Fruit fly (Drosophila melanogaster) whole organism, embryonic: ENCODE measurements around the gene CG4770.
A peak's percentile ranks its signal among the peaks of the same experiment; 100 is the strongest.

Source experiments
- Atf6 ChIP-seq: fragments of 200-800 bp; sonication (Bioruptor generic); IDR thresholded peaks from 2 replicates; pipeline ENCODE4 v1.3.6; 2022; ENCODE audit warnings: missing biosample characterization, missing genetic modification characterization
- BEAF-32 ChIP-seq: fragments of 200-800 bp; sonication (Bioruptor generic); optimal IDR thresholded peaks from 3 replicates; lab custom pipeline; 2017; ENCODE audit warnings: missing biosample characterization, missing genetic modification characterization, mild to moderate bottlenecking, moderate library complexity, missing genetic modification reagents
- CG10654 ChIP-seq: fragments of 200-800 bp; sonication (Bioruptor generic); optimal IDR thresholded peaks from 2 replicates; lab custom pipeline; 2016; ENCODE audit warnings: missing biosample characterization, missing genetic modification characterization
- CG10959 ChIP-seq: fragments of 200-800 bp; sonication (Bioruptor generic); IDR thresholded peaks from 2 replicates; pipeline ENCODE4 v1.3.6; 2022; ENCODE audit warnings: missing biosample characterization, missing genetic modification characterization
- CG10979 ChIP-seq: fragments of 200-800 bp; sonication (Bioruptor generic); optimal IDR thresholded peaks from 2 replicates; lab custom pipeline; 2018; ENCODE audit warnings: missing biosample characterization, mild to moderate bottlenecking, missing genetic modification characterization, moderate library complexity
- CG11247 ChIP-seq: fragments of 200-800 bp; sonication (Bioruptor generic); IDR thresholded peaks from 2 replicates; pipeline ENCODE4 v1.3.6; 2022; ENCODE audit warnings: missing biosample characterization, missing genetic modification characterization
- CG12942 ChIP-seq: fragments of 200-800 bp; sonication (Bioruptor generic); optimal IDR thresholded peaks from 3 replicates; lab custom pipeline; 2016; ENCODE audit warnings: missing biosample characterization, missing genetic modification characterization
- CG14667 ChIP-seq: fragments of 200-800 bp; sonication (Bioruptor generic); IDR thresholded peaks from 2 replicates; pipeline ENCODE4 v1.3.6; 2022; ENCODE audit warnings: missing biosample characterization, missing genetic modification characterization
- CG14965 ChIP-seq: fragments of 200-800 bp; sonication (Bioruptor generic); optimal IDR thresholded peaks from 2 replicates; lab custom pipeline; 2016; ENCODE audit warnings: missing biosample characterization, missing genetic modification characterization, borderline replicate concordance
- CG17359 ChIP-seq: fragments of 200-800 bp; sonication (Bioruptor generic); optimal IDR thresholded peaks from 3 replicates; lab custom pipeline; 2018; ENCODE audit warnings: missing biosample characterization, mild to moderate bottlenecking, missing genetic modification characterization, moderate library complexity
- CG2875 ChIP-seq: fragments of 200-800 bp; sonication (Bioruptor generic); optimal IDR thresholded peaks from 2 replicates; lab custom pipeline; 2017; ENCODE audit warnings: missing biosample characterization, mild to moderate bottlenecking, missing genetic modification characterization, missing genetic modification reagents
- CG2889 ChIP-seq: fragments of 200-800 bp; sonication (Bioruptor generic); IDR thresholded peaks from 3 replicates; pipeline ENCODE4 v1.3.6; 2022; ENCODE audit warnings: missing biosample characterization, missing genetic modification characterization
- CG30431 ChIP-seq: fragments of 200-800 bp; sonication (Bioruptor generic); optimal IDR thresholded peaks from 2 replicates; lab custom pipeline; 2017; ENCODE audit warnings: missing biosample characterization, missing genetic modification characterization
- CG3065 ChIP-seq: fragments of 200-800 bp; sonication (Bioruptor generic); optimal IDR thresholded peaks from 2 replicates; lab custom pipeline; 2016; ENCODE audit warnings: missing biosample characterization, missing genetic modification characterization
- CG31365 ChIP-seq: fragments of 200-800 bp; sonication (Bioruptor generic); optimal IDR thresholded peaks from 2 replicates; lab custom pipeline; 2018; ENCODE audit warnings: missing biosample characterization, mild to moderate bottlenecking, missing genetic modification characterization
- CG34422 ChIP-seq: fragments of 200-800 bp; sonication (Bioruptor generic); IDR thresholded peaks from 3 replicates; pipeline ENCODE4 v1.3.6; 2022; ENCODE audit warnings: missing biosample characterization, missing genetic modification characterization
- CG3838 ChIP-seq: fragments of 200-800 bp; sonication (Bioruptor generic); optimal IDR thresholded peaks from 3 replicates; lab custom pipeline; 2016; ENCODE audit warnings: missing biosample characterization, missing genetic modification characterization
- CG4404 ChIP-seq: fragments of 200-800 bp; sonication (Bioruptor generic); IDR thresholded peaks from 2 replicates; pipeline ENCODE4 v1.3.6; 2022; ENCODE audit warnings: missing biosample characterization, missing genetic modification characterization
- CG7556 ChIP-seq: fragments of 200-800 bp; sonication (Bioruptor generic); optimal IDR thresholded peaks from 2 replicates; lab custom pipeline; 2017; ENCODE audit warnings: missing biosample characterization, mild to moderate bottlenecking, missing genetic modification characterization
- CG7786 ChIP-seq: fragments of 200-800 bp; sonication (Bioruptor generic); optimal IDR thresholded peaks from 2 replicates; lab custom pipeline; 2016; ENCODE audit warnings: missing biosample characterization, missing genetic modification characterization
- CG7839 ChIP-seq: fragments of 200-800 bp; sonication (Bioruptor generic); optimal IDR thresholded peaks from 3 replicates; lab custom pipeline; 2018; ENCODE audit warnings: missing biosample characterization, mild to moderate bottlenecking, missing genetic modification characterization, moderate library complexity
- CHES-1-like ChIP-seq: fragments of 200-800 bp; sonication (Bioruptor generic); optimal IDR thresholded peaks from 2 replicates; lab custom pipeline; 2016; ENCODE audit warnings: missing biosample characterization, missing genetic modification characterization
- Dll ChIP-seq: fragments of 200-800 bp; sonication (Bioruptor generic); IDR thresholded peaks from 4 replicates; pipeline ENCODE4 v1.3.6; 2022; ENCODE audit warnings: missing biosample characterization, missing genetic modification characterization; ENCODE audit not compliant: partially characterized antibody
- Dref ChIP-seq: fragments of 200-800 bp; sonication (Bioruptor generic); IDR thresholded peaks from 2 replicates; pipeline ENCODE4 v1.3.6; 2022; ENCODE audit warnings: missing biosample characterization, missing genetic modification characterization
- Fer3 ChIP-seq: fragments of 200-800 bp; sonication (Bioruptor generic); optimal IDR thresholded peaks from 2 replicates; lab custom pipeline; 2018; ENCODE audit warnings: missing biosample characterization, mild to moderate bottlenecking, missing genetic modification characterization, moderate library complexity
- H2.0 ChIP-seq: fragments of 200-800 bp; sonication (Bioruptor generic); IDR thresholded peaks from 2 replicates; pipeline ENCODE4 v1.3.6; 2022; ENCODE audit warnings: missing biosample characterization, missing genetic modification characterization
- Ravus ChIP-seq: fragments of 200-800 bp; sonication (Bioruptor generic); IDR thresholded peaks from 2 replicates; pipeline ENCODE4 v1.3.6; 2022; ENCODE audit warnings: missing biosample characterization, missing genetic modification characterization
- Six4 ChIP-seq: fragments of 200-800 bp; sonication (Bioruptor generic); optimal IDR thresholded peaks from 2 replicates; lab custom pipeline; 2016; ENCODE audit warnings: missing biosample characterization, missing genetic modification characterization
- Sox100B ChIP-seq: fragments of 200-800 bp; sonication (Bioruptor generic); optimal IDR thresholded peaks from 3 replicates; lab custom pipeline; 2018; ENCODE audit warnings: missing biosample characterization, mild to moderate bottlenecking, missing genetic modification characterization
- Sry-δ ChIP-seq: fragments of 200-800 bp; sonication (Bioruptor generic); optimal IDR thresholded peaks from 2 replicates; lab custom pipeline; 2016; ENCODE audit warnings: missing biosample characterization, missing genetic modification characterization
- ab ChIP-seq: fragments of 200-800 bp; sonication (Bioruptor generic); optimal IDR thresholded peaks from 2 replicates; lab custom pipeline; 2016; ENCODE audit warnings: missing biosample characterization, missing genetic modification characterization
- bcd ChIP-seq: fragments of 200-800 bp; sonication (Bioruptor generic); optimal IDR thresholded peaks from 2 replicates; lab custom pipeline; 2017; ENCODE audit warnings: missing biosample characterization, mild to moderate bottlenecking, missing genetic modification characterization
- bigmax ChIP-seq: fragments of 200-800 bp; sonication (Bioruptor generic); optimal IDR thresholded peaks from 2 replicates; lab custom pipeline; 2018; ENCODE audit warnings: missing biosample characterization, mild to moderate bottlenecking, missing genetic modification characterization
- disco-r ChIP-seq: fragments of 200-800 bp; sonication (Bioruptor generic); optimal IDR thresholded peaks from 2 replicates; lab custom pipeline; 2016; ENCODE audit warnings: missing biosample characterization, missing genetic modification characterization
- en ChIP-seq: fragments of 200-800 bp; sonication (Bioruptor generic); optimal IDR thresholded peaks from 2 replicates; lab custom pipeline; 2016; ENCODE audit warnings: missing biosample characterization, missing genetic modification characterization
- esg ChIP-seq: fragments of 200-800 bp; sonication (Bioruptor generic); conservative IDR thresholded peaks from 2 replicates; pipeline ENCODE4 v1.3.6; 2022; ENCODE audit warnings: missing biosample characterization, missing genetic modification characterization
- gcm2 ChIP-seq: fragments of 200-800 bp; sonication (Bioruptor generic); optimal IDR thresholded peaks from 2 replicates; lab custom pipeline; 2016; ENCODE audit warnings: missing biosample characterization, missing genetic modification characterization
- jing ChIP-seq: fragments of 200-800 bp; sonication (Bioruptor generic); optimal IDR thresholded peaks from 2 replicates; lab custom pipeline; 2018; ENCODE audit warnings: missing biosample characterization, mild to moderate bottlenecking, missing genetic modification characterization
- lab ChIP-seq: fragments of 200-800 bp; sonication (Bioruptor generic); optimal IDR thresholded peaks from 3 replicates; lab custom pipeline; 2017; ENCODE audit warnings: missing biosample characterization, missing genetic modification characterization, mild to moderate bottlenecking, moderate library complexity, missing genetic modification reagents
- maf-S ChIP-seq: fragments of 200-800 bp; sonication (Bioruptor generic); optimal IDR thresholded peaks from 2 replicates; lab custom pipeline; 2016; ENCODE audit warnings: missing biosample characterization, missing genetic modification characterization
- nau ChIP-seq: fragments of 200-800 bp; sonication (Bioruptor generic); optimal IDR thresholded peaks from 3 replicates; lab custom pipeline; 2017; ENCODE audit warnings: missing biosample characterization, mild to moderate bottlenecking, missing genetic modification characterization, missing genetic modification reagents
- nom ChIP-seq: fragments of 200-800 bp; sonication (Bioruptor generic); optimal IDR thresholded peaks from 2 replicates; lab custom pipeline; 2017; ENCODE audit warnings: missing biosample characterization, missing genetic modification characterization, mild to moderate bottlenecking, moderate library complexity, missing genetic modification reagents
- org-1 ChIP-seq: fragments of 200-800 bp; sonication (Bioruptor generic); optimal IDR thresholded peaks from 2 replicates; lab custom pipeline; 2017; ENCODE audit warnings: missing biosample characterization, missing genetic modification characterization
- p53 ChIP-seq: fragments of 200-800 bp; sonication (Bioruptor generic); optimal IDR thresholded peaks from 2 replicates; lab custom pipeline; 2016; ENCODE audit warnings: missing biosample characterization, missing genetic modification characterization
- pan ChIP-seq, 4 experiments: fragments of >200 bp in 3 of 4; fragments of 200-800 bp in 1 of 4; sonication (Bioruptor generic) in 1 of 4; optimal IDR thresholded peaks in 3 of 4; IDR thresholded peaks in 1 of 4; 2 replicates each; pipeline versions ENCODE4 v1.3.6 to Lab custom; 2017 to 2022; ENCODE audit warnings: missing biosample characterization in 2 of 4, missing genetic modification characterization in 2 of 4, mixed read lengths in 1 of 4
- run ChIP-seq: fragments of 200-800 bp; sonication (Bioruptor generic); optimal IDR thresholded peaks from 3 replicates; lab custom pipeline; 2018; ENCODE audit warnings: missing biosample characterization, mild to moderate bottlenecking, missing genetic modification characterization
- toy ChIP-seq: fragments of 200-800 bp; sonication (Bioruptor generic); IDR thresholded peaks from 2 replicates; pipeline ENCODE4 v1.3.6; 2022; ENCODE audit warnings: missing biosample characterization, missing genetic modification characterization
- trem ChIP-seq: fragments of 200-800 bp; optimal IDR thresholded peaks from 3 replicates; lab custom pipeline; 2019; ENCODE audit warnings: missing biosample characterization, mild to moderate bottlenecking, missing genetic modification characterization, moderate library complexity
- tup ChIP-seq: fragments of 200-800 bp; sonication (Bioruptor generic); optimal IDR thresholded peaks from 2 replicates; lab custom pipeline; 2016; ENCODE audit warnings: missing biosample characterization, mild to moderate bottlenecking, missing genetic modification characterization, moderate library complexity
- zen2 ChIP-seq: fragments of 200-800 bp; sonication (Bioruptor generic); IDR thresholded peaks from 3 replicates; pipeline ENCODE4 v1.3.6; 2022; ENCODE audit warnings: missing biosample characterization, missing genetic modification characterization; ENCODE audit not compliant: partially characterized antibody

CG4770 gene

DNA sequence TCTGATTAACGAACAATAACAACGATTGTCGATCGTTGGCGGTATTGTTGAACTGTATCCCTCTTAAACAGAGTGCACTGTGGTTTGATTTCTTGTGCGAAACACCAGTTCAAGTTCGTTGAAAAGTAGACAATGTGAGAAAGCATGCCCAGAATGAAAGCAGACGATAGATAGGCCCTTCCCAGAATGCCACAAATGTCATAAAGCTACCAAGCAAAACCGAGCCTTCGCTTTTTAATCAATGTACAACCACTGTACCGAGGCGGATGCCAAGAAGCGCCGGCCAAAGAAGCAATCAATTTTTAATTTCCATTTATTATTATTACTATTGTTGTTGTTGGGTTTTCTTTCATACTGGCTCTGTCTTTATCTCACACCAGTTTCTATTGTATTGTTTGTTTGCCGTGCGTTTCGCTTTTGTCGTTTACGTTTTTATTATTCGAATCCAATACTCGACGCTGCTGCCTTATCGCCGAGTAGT is 9.4 kb upstream of the CG4770 start (continued):
- no peak for TF ChIP-seq pan (optimal IDR thresholded peaks at IDR 0.05; lab: Kevin White, UChicago)
- peak in 1 of 2 experiments; percentile 91 for TF ChIP-seq pan (GFP tag; optimal IDR thresholded peaks at IDR 0.05 in 1 of 2, IDR thresholded peaks at IDR 0.05 in 1 of 2)
- TF ChIP-seq nau (GFP tag; lab: Kevin White, UChicago): peak; percentile 75
- peak; percentile 90 for TF ChIP-seq lab
- TF ChIP-seq CG3065 (GFP tag; lab: Kevin White, UChicago): peak; percentile 55
- TF ChIP-seq Six4 (GFP tag; lab: Kevin White, UChicago): peak; percentile 79
- TF ChIP-seq esg: peak; percentile 78
- TF ChIP-seq CG17359 (tag; lab: Kevin White, UChicago): peak; percentile 84
- peak; percentile 74 for TF ChIP-seq Fer3 (tag; lab: Kevin White, UChicago)
- TF ChIP-seq bcd: peak; percentile 72
- peak; percentile 65 for TF ChIP-seq CG3838
- peak; percentile 69 for TF ChIP-seq CG10959
- peak; percentile 78 for TF ChIP-seq CG12942 (GFP tag; lab: Kevin White, UChicago)
- TF ChIP-seq nom: peak; percentile 10
- peak; percentile 76 for TF ChIP-seq Atf6 (GFP tag; lab: Robert Waterston, UW)
- no peak for TF ChIP-seq Dref
- peak; percentile 76 for TF ChIP-seq Sox100B
- TF ChIP-seq jing (GFP tag; lab: Kevin White, UChicago): peak; percentile 72
- peak; percentile 56 for TF ChIP-seq run
- peak; percentile 76 for TF ChIP-seq maf-S (GFP tag; lab: Kevin White, UChicago)
- TF ChIP-seq CG10979 (tag; lab: Kevin White, UChicago): peak; percentile 78
- TF ChIP-seq toy: no peak
- peak; percentile 28 for TF ChIP-seq tup (GFP tag; lab: Kevin White, UChicago)
- no peak for TF ChIP-seq CG14965
- TF ChIP-seq CG30431 (GFP tag; lab: Kevin White, UChicago): peak; percentile 72
- TF ChIP-seq Sry-δ (GFP tag; lab: Kevin White, UChicago): peak; percentile 29
- peak; percentile 68 for TF ChIP-seq CG2875 (GFP tag; lab: Kevin White, UChicago)
- peak; percentile 84 for TF ChIP-seq CG7556
- TF ChIP-seq org-1 (GFP tag; lab: Kevin White, UChicago): peak; percentile 77
- TF ChIP-seq gcm2 (GFP tag; lab: Kevin White, UChicago): peak; percentile 56
- TF ChIP-seq BEAF-32 (GFP tag; lab: Kevin White, UChicago): no peak
- peak; percentile 77 for TF ChIP-seq CG7786 (GFP tag; lab: Kevin White, UChicago)
- TF ChIP-seq CG11247 (GFP tag; lab: Robert Waterston, UW): peak; percentile 69
- TF ChIP-seq trem (tag; lab: Kevin White, UChicago): peak; percentile 35
- TF ChIP-seq CG4404 (GFP tag; lab: Robert Waterston, UW): peak; percentile 59
- peak; percentile 72 for TF ChIP-seq ab (GFP tag; lab: Kevin White, UChicago)
- TF ChIP-seq Dll (GFP tag; lab: Robert Waterston, UW): no peak
- peak; percentile 82 for TF ChIP-seq CG10654 (GFP tag; lab: Kevin White, UChicago)
- TF ChIP-seq CG34422 (GFP tag; lab: Robert Waterston, UW): peak; percentile 89
- TF ChIP-seq CG31365 (tag; lab: Kevin White, UChicago): peak; percentile 60
- peak; percentile 22; the same call in 1 of the 2 replicates for TF ChIP-seq Ravus (GFP tag; lab: Robert Waterston, UW)
- TF ChIP-seq CG7839 (tag; lab: Kevin White, UChicago): peak; percentile 78
- TF ChIP-seq bigmax: no peak
- TF ChIP-seq CG14667 (GFP tag; lab: Robert Waterston, UW): peak; percentile 84
- peak; percentile 63 for TF ChIP-seq disco-r (GFP tag; lab: Kevin White, UChicago)
- peak; percentile 6 for TF ChIP-seq p53 (GFP tag; lab: Kevin White, UChicago)
- TF ChIP-seq CHES-1-like (GFP tag; lab: Kevin White, UChicago): peak; percentile 67
- peak; percentile 72 for TF ChIP-seq en (GFP tag; lab: Kevin White, UChicago)
- TF ChIP-seq CG2889 (GFP tag; lab: Robert Waterston, UW): peak; percentile 85
- TF ChIP-seq zen2 (GFP tag; lab: Robert Waterston, UW): no peak
- TF ChIP-seq H2.0: peak; percentile 91
